Fruit fly (Drosophila melanogaster) whole organism, embryonic: ENCODE measurements around the gene CG7607.

Experiments used
- Bteb2 ChIP-seq: fragments of 200-800 bp; sonication (Bioruptor generic); optimal IDR thresholded peaks from 2 replicates; lab custom pipeline; 2016; ENCODE audit warnings: missing biosample characterization, missing genetic modification characterization
- CG10366 ChIP-seq: fragments of 200-800 bp; sonication (Bioruptor generic); IDR thresholded peaks from 2 replicates; pipeline ENCODE4 v1.3.6; 2022; ENCODE audit warnings: missing biosample characterization, missing genetic modification characterization
- CG12219 ChIP-seq: fragments of 200-800 bp; sonication (Bioruptor generic); optimal IDR thresholded peaks from 3 replicates; lab custom pipeline; 2018; ENCODE audit warnings: missing biosample characterization, mild to moderate bottlenecking, missing genetic modification characterization
- CG1529 ChIP-seq: fragments of 200-800 bp; sonication (Bioruptor generic); optimal IDR thresholded peaks from 3 replicates; lab custom pipeline; 2018; ENCODE audit warnings: missing biosample characterization, missing genetic modification characterization
- CG1603 ChIP-seq: fragments of 200-800 bp; sonication (Bioruptor generic); optimal IDR thresholded peaks from 2 replicates; lab custom pipeline; 2019; ENCODE audit warnings: missing biosample characterization, mild to moderate bottlenecking, missing genetic modification characterization, moderate library complexity
- CG1647 ChIP-seq: fragments of 200-800 bp; sonication (Bioruptor generic); optimal IDR thresholded peaks from 3 replicates; lab custom pipeline; 2016; ENCODE audit warnings: missing biosample characterization, missing genetic modification characterization
- CG16813 ChIP-seq: fragments of 200-800 bp; sonication (Bioruptor generic); IDR thresholded peaks from 3 replicates; pipeline ENCODE4 v1.3.6; 2022; ENCODE audit warnings: missing biosample characterization, missing genetic modification characterization; ENCODE audit not compliant: partially characterized antibody
- CG17186 ChIP-seq: fragments of 200-800 bp; sonication (Bioruptor generic); optimal IDR thresholded peaks from 3 replicates; lab custom pipeline; 2017; ENCODE audit warnings: missing biosample characterization, missing genetic modification reagents, missing genetic modification characterization
- CG2129 ChIP-seq: fragments of 200-800 bp; sonication (Bioruptor generic); IDR thresholded peaks from 2 replicates; pipeline ENCODE4 v1.3.6; 2022; ENCODE audit warnings: missing biosample characterization, missing genetic modification characterization; ENCODE audit not compliant: partially characterized antibody
- CG4282 ChIP-seq: fragments of 200-800 bp; sonication (Bioruptor generic); optimal IDR thresholded peaks from 2 replicates; lab custom pipeline; 2016; ENCODE audit warnings: missing biosample characterization, missing genetic modification characterization
- CG6175 ChIP-seq: fragments of 200-800 bp; sonication (Bioruptor generic); IDR thresholded peaks from 3 replicates; pipeline ENCODE4 v1.3.6; 2022; ENCODE audit warnings: missing biosample characterization, missing genetic modification characterization
- CG6791 ChIP-seq: fragments of 200-800 bp; sonication (Bioruptor generic); IDR thresholded peaks from 3 replicates; pipeline ENCODE4 v1.3.6; 2022; ENCODE audit warnings: missing biosample characterization, missing genetic modification characterization; ENCODE audit not compliant: partially characterized antibody
- CG8290 ChIP-seq, 3 experiments: fragments of 200-800 bp; sonication (Bioruptor generic); optimal IDR thresholded peaks; 2 replicates each; lab custom pipeline; 2016 to 2019; ENCODE audit warnings: missing biosample characterization in 3 of 3, missing genetic modification characterization in 3 of 3, mild to moderate bottlenecking in 2 of 3, moderate library complexity in 1 of 3
- CG9797 ChIP-seq: fragments of 200-800 bp; sonication (Bioruptor generic); optimal IDR thresholded peaks from 3 replicates; lab custom pipeline; 2018; ENCODE audit warnings: missing biosample characterization, mild to moderate bottlenecking, missing genetic modification characterization
- HmgD ChIP-seq: fragments of 200-800 bp; sonication (Bioruptor generic); optimal IDR thresholded peaks from 3 replicates; lab custom pipeline; 2016; ENCODE audit warnings: missing biosample characterization, missing genetic modification characterization
- Hsf ChIP-seq: fragments of 200-800 bp; sonication (Bioruptor generic); optimal IDR thresholded peaks from 3 replicates; lab custom pipeline; 2016; ENCODE audit warnings: missing biosample characterization, missing genetic modification characterization
- Opbp ChIP-seq: fragments of 200-800 bp; sonication (Bioruptor generic); IDR thresholded peaks from 3 replicates; pipeline ENCODE4 v1.3.6; 2022; ENCODE audit warnings: missing biosample characterization, missing genetic modification characterization; ENCODE audit not compliant: partially characterized antibody
- Ptx1 ChIP-seq: fragments of 200-800 bp; sonication (Bioruptor generic); IDR thresholded peaks from 2 replicates; pipeline ENCODE4 v1.3.6; 2022; ENCODE audit warnings: missing biosample characterization, missing genetic modification characterization
- aop ChIP-seq: fragments of 200-800 bp; sonication (Bioruptor generic); IDR thresholded peaks from 2 replicates; pipeline ENCODE4 v1.3.6; 2022; ENCODE audit warnings: missing biosample characterization, missing genetic modification characterization
- ap ChIP-seq: fragments of 200-800 bp; sonication (Bioruptor generic); IDR thresholded peaks from 2 replicates; pipeline ENCODE4 v1.3.6; 2022; ENCODE audit warnings: missing biosample characterization, missing genetic modification characterization
- ash1 ChIP-seq: fragments of 200-800 bp; sonication (Bioruptor generic); optimal IDR thresholded peaks from 2 replicates; lab custom pipeline; 2018; ENCODE audit warnings: missing biosample characterization, mild to moderate bottlenecking, missing genetic modification characterization
- cato ChIP-seq: fragments of 200-800 bp; sonication (Bioruptor generic); optimal IDR thresholded peaks from 2 replicates; lab custom pipeline; 2016; ENCODE audit warnings: missing biosample characterization, missing genetic modification characterization, borderline replicate concordance
- dmrt99B ChIP-seq: fragments of 200-800 bp; sonication (Bioruptor generic); optimal IDR thresholded peaks from 2 replicates; lab custom pipeline; 2018; ENCODE audit warnings: missing biosample characterization, mild to moderate bottlenecking, missing genetic modification characterization, moderate library complexity
- eyg ChIP-seq: fragments of 200-800 bp; sonication (Bioruptor generic); optimal IDR thresholded peaks from 3 replicates; lab custom pipeline; 2016; ENCODE audit warnings: missing biosample characterization, missing genetic modification characterization
- gcm2 ChIP-seq: fragments of 200-800 bp; sonication (Bioruptor generic); optimal IDR thresholded peaks from 2 replicates; lab custom pipeline; 2016; ENCODE audit warnings: missing biosample characterization, missing genetic modification characterization
- gfzf ChIP-seq: fragments of 200-800 bp; sonication (Bioruptor generic); optimal IDR thresholded peaks from 2 replicates; lab custom pipeline; 2016; ENCODE audit warnings: missing biosample characterization, mild to moderate bottlenecking, missing genetic modification characterization, moderate library complexity
- gro ChIP-seq: fragments of 200-800 bp; sonication (Bioruptor generic); optimal IDR thresholded peaks from 2 replicates; lab custom pipeline; 2016; ENCODE audit warnings: missing biosample characterization, missing genetic modification characterization
- gsb ChIP-seq: fragments of 200-800 bp; sonication (Bioruptor generic); IDR thresholded peaks from 2 replicates; pipeline ENCODE4 v1.3.6; 2022; ENCODE audit warnings: missing biosample characterization, missing genetic modification characterization
- lmd ChIP-seq: fragments of 200-800 bp; sonication (Bioruptor generic); IDR thresholded peaks from 2 replicates; pipeline ENCODE4 v1.3.6; 2022; ENCODE audit warnings: missing biosample characterization, missing genetic modification characterization
- lola ChIP-seq, 3 experiments: fragments of >200 bp in 2 of 3; fragments of 200-800 bp in 1 of 3; sonication (Bioruptor generic) in 1 of 3; optimal IDR thresholded peaks; 2 replicates each; lab custom pipeline; 2017 to 2019; ENCODE audit warnings: missing biosample characterization in 3 of 3, missing genetic modification characterization in 3 of 3, mild to moderate bottlenecking in 1 of 3, moderate library complexity in 1 of 3
- nom ChIP-seq: fragments of 200-800 bp; sonication (Bioruptor generic); optimal IDR thresholded peaks from 2 replicates; lab custom pipeline; 2017; ENCODE audit warnings: missing biosample characterization, missing genetic modification characterization, mild to moderate bottlenecking, moderate library complexity, missing genetic modification reagents
- pfk ChIP-seq: fragments of 200-800 bp; sonication (Bioruptor generic); optimal IDR thresholded peaks from 2 replicates; lab custom pipeline; 2018; ENCODE audit warnings: missing biosample characterization, mild to moderate bottlenecking, missing genetic modification characterization, moderate library complexity
- pzg ChIP-seq: fragments of 200-800 bp; sonication (Bioruptor generic); optimal IDR thresholded peaks from 3 replicates; lab custom pipeline; 2018; ENCODE audit warnings: missing biosample characterization, mild to moderate bottlenecking, missing genetic modification characterization, moderate library complexity
- ranshi ChIP-seq: fragments of 200-800 bp; sonication (Bioruptor generic); IDR thresholded peaks from 2 replicates; pipeline ENCODE4 v1.3.6; 2022; ENCODE audit warnings: missing biosample characterization, missing genetic modification characterization
- slp2 ChIP-seq: fragments of 200-800 bp; sonication (Bioruptor generic); optimal IDR thresholded peaks from 2 replicates; lab custom pipeline; 2016; ENCODE audit warnings: missing biosample characterization, missing genetic modification characterization
- sob ChIP-seq: fragments of 200-800 bp; sonication (Bioruptor generic); IDR thresholded peaks from 2 replicates; pipeline ENCODE4 v1.3.6; 2022; ENCODE audit warnings: missing biosample characterization, missing genetic modification characterization
- tna ChIP-seq: fragments of 200-800 bp; sonication (Bioruptor generic); IDR thresholded peaks from 2 replicates; pipeline ENCODE4 v1.3.6; 2022; ENCODE audit warnings: missing biosample characterization, missing genetic modification characterization; ENCODE audit not compliant: partially characterized antibody
- yki ChIP-seq: fragments of >200 bp; optimal IDR thresholded peaks from 3 replicates; lab custom pipeline; 2018

CG7607 gene

dm6 chr3L:11210517-11210916 is 11.1 kb downstream of the CG7607 start, which contains the start of the genes Ube3a and CG7600 (continued):
- TF ChIP-seq Ptx1 (no peak; the same call in 1 of the 2 replicates), CG1647 (GFP tag; lab: Kevin White, UChicago) (no peak), CG17186 (GFP tag; lab: Kevin White, UChicago) (peak; percentile 74), yki (lab: Kevin White, UChicago) (no peak), CG9797 (peak; percentile 71), ash1 (GFP tag; lab: Kevin White, UChicago) (peak; percentile 21), CG10366 (GFP tag; lab: Robert Waterston, UW) (no peak), slp2 (GFP tag; lab: Kevin White, UChicago) (no peak), gcm2 (GFP tag; lab: Kevin White, UChicago) (no peak), Opbp (GFP tag; lab: Robert Waterston, UW) (peak; percentile 100), gsb (no peak), gro (GFP tag; lab: Kevin White, UChicago) (peak; percentile 63), aop (no peak), lmd (GFP tag; lab: Robert Waterston, UW) (peak; percentile 32; the same call in 1 of the 2 replicates), pfk (GFP tag; lab: Kevin White, UChicago) (no peak), Bteb2 (GFP tag; lab: Kevin White, UChicago) (peak; percentile 54), lola (GFP tag; optimal IDR thresholded peaks at IDR 0.05; lab: Kevin White, UChicago) (peak in 1 of 3 experiments; percentile 22), cato (GFP tag; lab: Kevin White, UChicago) (no peak), ranshi (GFP tag; lab: Robert Waterston, UW) (no peak), pzg (GFP tag; lab: Kevin White, UChicago) (peak; percentile 97), Hsf (GFP tag; lab: Kevin White, UChicago) (peak; percentile 53), HmgD (GFP tag; lab: Kevin White, UChicago) (peak; percentile 88), tna (GFP tag; lab: Robert Waterston, UW) (peak; percentile 100)

- TF ChIP-seq sob (GFP tag; lab: Robert Waterston, UW) (0 out of 2 replicates have a peak, but pooled peaks have one; percentile 4), CG12219 (GFP tag; lab: Kevin White, UChicago) (no peak), CG16813 (GFP tag; lab: Robert Waterston, UW) (no peak), gfzf (GFP tag; lab: Kevin White, UChicago) (no peak), Ptx1 (no peak), CG2129 (no peak), eyg (GFP tag; lab: Kevin White, UChicago) (no peak), nom (peak; percentile 75), CG6791 (GFP tag; lab: Robert Waterston, UW) (no peak), dmrt99B (no peak), ap (no peak), CG1603 (tag; lab: Kevin White, UChicago) (no peak), CG8290 (GFP tag; optimal IDR thresholded peaks at IDR 0.05; lab: Kevin White, UChicago) (no peak), CG8290 (tag; optimal IDR thresholded peaks at IDR 0.05; lab: Kevin White, UChicago) (no peak), CG4282 (GFP tag; lab: Kevin White, UChicago) (no peak), CG1529 (GFP tag; lab: Kevin White, UChicago) (no peak), CG6175 (GFP tag; lab: Robert Waterston, UW) (peak; percentile 11; the same call in 1 of the 3 replicates)
These were observed 14.2 kb downstream of the CG7607 start for dm6 chr3L:11213643-11214042.
